Fruit fly (Drosophila melanogaster) whole organism, wandering third instar larva: ENCODE results near the gene CG43064.

ENCODE experiments used
- Dif ChIP-seq: fragments of 200-275, 200-300 bp; sonication (Bioruptor generic); optimal IDR thresholded peaks from 2 replicates; lab custom pipeline; 2018; ENCODE audit warnings: missing biosample characterization, missing genetic modification characterization; ENCODE audit not compliant: partially characterized antibody
- Hr78 ChIP-seq: fragments of >200 bp; optimal IDR thresholded peaks from 2 replicates; lab custom pipeline; 2017; ENCODE audit warnings: missing biosample characterization, missing genetic modification characterization
- Mio ChIP-seq: sonication (Bioruptor generic); optimal IDR thresholded peaks from 2 replicates; lab custom pipeline; 2016; ENCODE audit warnings: missing biosample characterization, missing genetic modification characterization
- Myc ChIP-seq: fragments of >200 bp; optimal IDR thresholded peaks from 2 replicates; lab custom pipeline; 2017
- OdsH ChIP-seq: fragments of 200-800 bp; sonication (Bioruptor generic); optimal IDR thresholded peaks from 2 replicates; lab custom pipeline; 2016; ENCODE audit warnings: missing biosample characterization, mild to moderate bottlenecking, missing genetic modification characterization
- dmrt93B ChIP-seq: fragments of 200-800 bp; sonication (Bioruptor generic); optimal IDR thresholded peaks from 2 replicates; lab custom pipeline; 2018; ENCODE audit warnings: missing biosample characterization, mild to moderate bottlenecking, missing genetic modification characterization
- dsf ChIP-seq: sonication (Bioruptor generic); optimal IDR thresholded peaks from 2 replicates; lab custom pipeline; 2016; ENCODE audit warnings: missing biosample characterization, missing genetic modification characterization, borderline replicate concordance
- pan ChIP-seq: fragments of >200 bp; optimal IDR thresholded peaks from 2 replicates; lab custom pipeline; 2017
- psq ChIP-seq: fragments of 200-800 bp; sonication (Bioruptor generic); optimal IDR thresholded peaks from 3 replicates; lab custom pipeline; 2017; ENCODE audit warnings: missing biosample characterization, mild to moderate bottlenecking, missing genetic modification characterization, moderate library complexity
- rgr ChIP-seq: fragments of 200-800 bp; sonication (Bioruptor generic); optimal IDR thresholded peaks from 3 replicates; lab custom pipeline; 2016; ENCODE audit warnings: missing biosample characterization, mild to moderate bottlenecking, missing genetic modification characterization
- usp ChIP-seq: fragments of >200 bp; optimal IDR thresholded peaks from 2 replicates; lab custom pipeline; 2017; ENCODE audit warnings: missing biosample characterization, missing genetic modification characterization

dm6 chr3L:11869328-11869727, 32.8 kb upstream of the CG43064 start:
- no peak for TF ChIP-seq Mio (GFP tag; lab: Kevin White, UChicago)
- TF ChIP-seq rgr: no peak
- no peak for TF ChIP-seq Myc (lab: Kevin White, UChicago)
- no peak for TF ChIP-seq pan (lab: Kevin White, UChicago)
- no peak for TF ChIP-seq OdsH (GFP tag; lab: Kevin White, UChicago)
- no peak for TF ChIP-seq psq (GFP tag; lab: Kevin White, UChicago)
- TF ChIP-seq dsf: no peak
- no peak for TF ChIP-seq usp (GFP tag; lab: Kevin White, UChicago)
- no peak for TF ChIP-seq Dif
- TF ChIP-seq dmrt93B (GFP tag; lab: Kevin White, UChicago): no peak
- no peak for TF ChIP-seq Hr78
